Worm (Caenorhabditis elegans) whole organism, L3 larva: Measurements from ENCODE around the gene str-141.

Source experiments
- R02D3.7 ChIP-seq: fragments of 150-350 bp; optimal IDR thresholded peaks from 2 replicates; lab custom pipeline; 2014; ENCODE audit warnings: missing biosample characterization, missing genetic modification characterization
- ZK546.5 ChIP-seq: sonication (generic microtip); optimal IDR thresholded peaks from 2 replicates; lab custom pipeline; 2017; ENCODE audit warnings: missing biosample characterization, missing genetic modification characterization
- ama-1 ChIP-seq: fragments of 150-350 bp; optimal IDR thresholded peaks from 2 replicates; lab custom pipeline; 2018
- ceh-16 ChIP-seq: sonication (generic microtip); optimal IDR thresholded peaks from 2 replicates; lab custom pipeline; 2017; ENCODE audit warnings: missing biosample characterization, missing genetic modification characterization
- ceh-28 ChIP-seq: fragments of 150-350 bp; optimal IDR thresholded peaks from 2 replicates; lab custom pipeline; 2014; ENCODE audit warnings: missing biosample characterization, missing genetic modification reagents, missing genetic modification characterization
- ceh-82 ChIP-seq: fragments of 150-350 bp; optimal IDR thresholded peaks from 2 replicates; lab custom pipeline; 2014; ENCODE audit warnings: missing biosample characterization, missing genetic modification characterization
- ceh-9 ChIP-seq: sonication (generic microtip); optimal IDR thresholded peaks from 2 replicates; lab custom pipeline; 2018; ENCODE audit warnings: missing biosample characterization, missing genetic modification characterization
- daf-12 ChIP-seq: fragments of 150-350 bp; optimal IDR thresholded peaks from 2 replicates; lab custom pipeline; 2014; ENCODE audit warnings: missing biosample characterization, missing genetic modification reagents, missing genetic modification characterization
- egl-27 ChIP-seq: sonication (generic microtip); optimal IDR thresholded peaks from 4 replicates; lab custom pipeline; 2017; ENCODE audit warnings: missing biosample characterization, missing genetic modification reagents, missing genetic modification characterization
- egl-5 ChIP-seq: fragments of 150-350 bp; optimal IDR thresholded peaks from 2 replicates; lab custom pipeline; 2017; ENCODE audit warnings: missing biosample characterization, missing genetic modification reagents, missing genetic modification characterization, inconsistent platforms
- elt-1 ChIP-seq: fragments of 150-350 bp; optimal IDR thresholded peaks from 2 replicates; lab custom pipeline; 2014; ENCODE audit warnings: missing biosample characterization, missing genetic modification characterization
- elt-2 ChIP-seq: sonication (generic microtip); optimal IDR thresholded peaks from 2 replicates; lab custom pipeline; 2016; ENCODE audit warnings: missing genetic modification reagents, mild to moderate bottlenecking, missing genetic modification characterization, missing compliant biosample characterization
- elt-3 ChIP-seq, 3 experiments: fragments of 150-350 bp in 1 of 3; sonication (generic microtip) in 2 of 3; optimal IDR thresholded peaks; 2 replicates in 2 of 3; 4 replicates in 1 of 3; lab custom pipeline; 2014 to 2017; ENCODE audit warnings: missing biosample characterization in 3 of 3, missing genetic modification characterization in 3 of 3
- eor-1 ChIP-seq, 2 experiments: fragments of 150-350 bp; optimal IDR thresholded peaks; 2 replicates each; lab custom pipeline; 2014 to 2018; ENCODE audit warnings: missing biosample characterization in 2 of 2, missing genetic modification characterization in 2 of 2
- fkh-2 ChIP-seq: fragments of 150-350 bp; optimal IDR thresholded peaks from 2 replicates; lab custom pipeline; 2014; ENCODE audit warnings: missing biosample characterization, missing genetic modification reagents, missing genetic modification characterization
- hmg-11 ChIP-seq: sonication (generic microtip); optimal IDR thresholded peaks from 2 replicates; lab custom pipeline; 2016; ENCODE audit warnings: missing genetic modification characterization, missing compliant biosample characterization
- jun-1 ChIP-seq: fragments of 150-350 bp; optimal IDR thresholded peaks from 2 replicates; lab custom pipeline; 2014; ENCODE audit warnings: missing biosample characterization, missing genetic modification reagents, missing genetic modification characterization
- lin-39 ChIP-seq: fragments of 150-350 bp; optimal IDR thresholded peaks from 2 replicates; lab custom pipeline; 2018; ENCODE audit warnings: missing biosample characterization, missing genetic modification reagents, missing genetic modification characterization
- lsy-12 ChIP-seq: sonication (generic microtip); optimal IDR thresholded peaks from 2 replicates; lab custom pipeline; 2016; ENCODE audit warnings: mild to moderate bottlenecking, missing genetic modification characterization, missing compliant biosample characterization
- mdl-1 ChIP-seq: fragments of 150-350 bp; optimal IDR thresholded peaks from 2 replicates; lab custom pipeline; 2014; ENCODE audit warnings: missing biosample characterization, missing genetic modification characterization
- mml-1 ChIP-seq: fragments of 150-350 bp; sonication (generic microtip); optimal IDR thresholded peaks from 3 replicates; lab custom pipeline; 2014; ENCODE audit warnings: missing biosample characterization, missing genetic modification characterization
- nhr-11 ChIP-seq: fragments of 150-350 bp; optimal IDR thresholded peaks from 2 replicates; lab custom pipeline; 2014; ENCODE audit warnings: missing biosample characterization, missing genetic modification characterization
- nhr-12 ChIP-seq: fragments of 150-350 bp; optimal IDR thresholded peaks from 2 replicates; lab custom pipeline; 2014; ENCODE audit warnings: missing biosample characterization, missing genetic modification characterization
- nhr-23 ChIP-seq: fragments of 150-350 bp; optimal IDR thresholded peaks from 2 replicates; lab custom pipeline; 2014; ENCODE audit warnings: missing biosample characterization, missing genetic modification reagents, missing genetic modification characterization
- nhr-25 ChIP-seq: sonication (generic microtip); optimal IDR thresholded peaks from 2 replicates; lab custom pipeline; 2017; ENCODE audit warnings: missing biosample characterization, missing genetic modification characterization
- nhr-28 ChIP-seq: fragments of 150-350 bp; optimal IDR thresholded peaks from 2 replicates; lab custom pipeline; 2014; ENCODE audit warnings: missing biosample characterization, missing genetic modification characterization
- nhr-67 ChIP-seq: fragments of 150-350 bp; optimal IDR thresholded peaks from 2 replicates; lab custom pipeline; 2014; ENCODE audit warnings: missing biosample characterization, missing genetic modification characterization
- nhr-77 ChIP-seq: fragments of 150-350 bp; optimal IDR thresholded peaks from 2 replicates; lab custom pipeline; 2014; ENCODE audit warnings: missing biosample characterization, missing genetic modification characterization
- pqm-1 ChIP-seq: fragments of 150-350 bp; optimal IDR thresholded peaks from 2 replicates; lab custom pipeline; 2017; ENCODE audit warnings: missing biosample characterization, missing genetic modification characterization, inconsistent platforms
- sea-2 ChIP-seq: fragments of 150-350 bp; sonication (generic microtip); optimal IDR thresholded peaks from 4 replicates; lab custom pipeline; 2014; ENCODE audit warnings: missing biosample characterization, missing genetic modification reagents, missing genetic modification characterization
- skn-1 ChIP-seq: fragments of 150-350 bp; optimal IDR thresholded peaks from 2 replicates; lab custom pipeline; 2014; ENCODE audit warnings: missing biosample characterization, missing genetic modification characterization
- tbx-2 ChIP-seq: sonication (generic microtip); optimal IDR thresholded peaks from 2 replicates; lab custom pipeline; 2016; ENCODE audit warnings: mild to moderate bottlenecking, missing genetic modification characterization, missing compliant biosample characterization
- unc-39 ChIP-seq: sonication (generic microtip); optimal IDR thresholded peaks from 4 replicates; lab custom pipeline; 2017; ENCODE audit warnings: missing biosample characterization, missing genetic modification characterization
- zag-1 ChIP-seq: fragments of 150-350 bp; optimal IDR thresholded peaks from 2 replicates; lab custom pipeline; 2014; ENCODE audit warnings: missing biosample characterization, missing genetic modification characterization
- ztf-4 ChIP-seq: fragments of 150-350 bp; optimal IDR thresholded peaks from 2 replicates; lab custom pipeline; 2014; ENCODE audit warnings: missing biosample characterization, missing genetic modification characterization

Gene str-141

DNA sequence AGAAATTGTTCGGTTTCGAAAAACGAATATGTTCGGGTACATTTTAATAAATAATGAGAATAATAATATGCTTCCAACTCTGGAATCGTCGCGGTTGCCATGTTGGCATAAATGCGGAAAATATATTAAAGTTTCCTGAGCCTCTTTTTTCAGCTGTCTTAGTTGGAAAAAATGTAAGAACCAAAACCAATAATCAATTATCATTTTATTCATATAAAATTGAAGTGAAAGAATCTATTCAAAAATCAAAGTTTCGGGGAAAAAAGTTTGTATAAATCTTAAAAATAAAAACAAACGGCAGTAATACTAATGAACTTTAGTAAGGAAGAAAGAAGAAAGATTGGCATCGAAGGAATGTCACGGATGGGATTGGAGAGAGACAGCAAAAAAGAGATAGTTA, 18.7 kb downstream of the str-141 start, which contains the start of gene srh-45:
srh-45 (minus strand) TSS at position 101 of the 400 bp plus-strand sequence.
- no peak for TF ChIP-seq tbx-2
- TF ChIP-seq nhr-77 (tag; lab: Kevin White, UChicago) = no peak
- TF ChIP-seq daf-12 (tag; lab: Kevin White, UChicago) = no peak
- TF ChIP-seq, all 47 proteins: peak for 0

DNA sequence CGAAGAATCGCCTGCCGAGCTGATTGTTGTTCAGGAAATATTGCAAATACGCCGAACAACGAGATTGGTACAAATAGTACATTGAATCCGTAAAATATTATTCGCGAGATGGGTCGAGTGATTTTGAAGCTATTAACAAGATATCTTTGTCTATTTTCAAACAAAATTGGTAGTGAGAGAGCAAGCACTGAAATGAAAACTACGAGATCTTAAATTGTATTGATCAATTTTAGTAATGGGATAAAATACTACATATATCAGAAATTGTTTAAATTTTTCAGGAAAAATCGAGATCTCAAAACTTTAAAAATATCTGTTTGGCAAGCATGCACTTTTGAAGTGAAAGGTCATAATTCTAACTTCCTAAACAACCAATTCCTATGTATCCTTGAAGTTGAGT, 19.4 kb downstream of the str-141 start:
- TF ChIP-seq unc-39 (tag; lab: Kevin White, UChicago) (no peak), nhr-67 (tag; lab: Kevin White, UChicago) (no peak), sea-2 (no peak), fkh-2 (tag; lab: Kevin White, UChicago) (no peak), daf-12 (tag; lab: Kevin White, UChicago) (no peak), R02D3.7 (no peak), lin-39 (no peak), ceh-9 (no peak)
- TF ChIP-seq, all 47 proteins: peak for 0

ce11 chrV:11302698-11303097, 20.9 kb downstream of the str-141 start, which contains the start of gene srh-46:
Gene srh-46 (minus strand): TSS chrV:11302886.
- TF ChIP-seq egl-27 (tag; lab: Kevin White, UChicago) = no peak
- TF ChIP-seq ceh-82 (tag; lab: Kevin White, UChicago) = no peak
- TF ChIP-seq ztf-4 (tag; lab: Kevin White, UChicago) = no peak

DNA sequence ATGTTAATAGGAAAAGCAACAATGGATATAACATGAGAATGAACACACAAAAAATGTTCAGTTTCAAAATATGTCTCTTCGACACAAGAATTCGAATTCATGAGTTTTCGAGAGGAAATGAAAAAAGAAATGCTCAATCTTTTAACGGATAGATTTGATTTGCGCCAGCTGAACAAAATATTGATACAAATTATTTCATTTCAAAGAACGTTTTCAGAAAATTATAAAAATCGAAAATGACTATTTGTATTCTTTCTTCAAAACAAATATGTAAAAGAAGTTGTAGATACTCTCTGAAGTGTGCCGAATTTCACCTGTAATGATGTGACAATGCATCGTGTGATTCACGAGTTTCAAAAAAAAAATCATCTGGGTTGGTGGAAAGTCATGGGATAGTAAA, 23.1 kb downstream of the str-141 start, which contains the start of gene srh-47:
srh-47 (minus strand) TSS at position 101 of the 400 bp plus-strand sequence.
- TF ChIP-seq ceh-28 = no peak

- TF ChIP-seq nhr-77 (tag; lab: Kevin White, UChicago) (no peak), nhr-28 (tag; lab: Kevin White, UChicago) (no peak), nhr-12 (no peak), nhr-11 (tag; lab: Kevin White, UChicago) (no peak), lin-39 (no peak), mml-1 (tag; lab: Kevin White, UChicago) (no peak), nhr-25 (tag; lab: Kevin White, UChicago) (no peak), sea-2 (no peak), elt-2 (tag; lab: Kevin White, UChicago) (no peak)
These were observed 24.2 kb downstream of the str-141 start for ce11 chrV:11299406-11299805.

ce11 chrV:11298632-11299031, 25.0 kb downstream of the str-141 start, which contains the start of gene T03F7.5:
Gene T03F7.5 (minus strand): TSS chrV:11298732.
- TF ChIP-seq nhr-28 (tag; lab: Kevin White, UChicago) = no peak
- no peak for TF ChIP-seq eor-1 (tag; optimal IDR thresholded peaks at IDR 0.05; lab: Kevin White, UChicago)
- TF ChIP-seq ZK546.5 (tag; lab: Kevin White, UChicago) = no peak
- no peak for TF ChIP-seq mdl-1 (tag; lab: Kevin White, UChicago)
- no peak for TF ChIP-seq pqm-1 (tag; lab: Kevin White, UChicago)
- no peak for TF ChIP-seq skn-1 (tag; lab: Kevin White, UChicago)
- TF ChIP-seq nhr-23 = no peak
- TF ChIP-seq zag-1 (tag; lab: Kevin White, UChicago) = no peak
- TF ChIP-seq, all 47 proteins: peak for 0

DNA sequence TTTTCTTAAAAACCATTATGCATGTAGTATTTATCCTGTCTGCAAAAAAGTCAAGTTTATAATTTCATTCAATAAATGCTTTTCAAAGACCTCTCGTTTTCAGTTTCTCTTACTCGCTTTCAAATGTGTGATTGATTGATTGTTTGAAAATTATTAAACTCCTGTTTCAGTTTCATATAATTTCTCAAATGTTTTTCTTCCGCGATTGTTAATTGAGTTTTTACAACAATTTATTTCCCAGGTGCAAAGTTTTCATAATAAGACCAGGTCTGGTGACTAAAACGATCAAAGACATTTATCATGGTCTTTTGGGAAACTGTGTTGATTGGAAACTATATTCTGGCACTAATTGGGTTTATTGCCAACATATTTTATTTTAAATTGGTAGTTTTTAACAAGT, 29.2 kb downstream of the str-141 start, which contains the start of gene T03F7.6:
T03F7.6 (plus strand) TSS at position 301 of the 400 bp plus-strand sequence.
- TF ChIP-seq hmg-11 = no peak

DNA sequence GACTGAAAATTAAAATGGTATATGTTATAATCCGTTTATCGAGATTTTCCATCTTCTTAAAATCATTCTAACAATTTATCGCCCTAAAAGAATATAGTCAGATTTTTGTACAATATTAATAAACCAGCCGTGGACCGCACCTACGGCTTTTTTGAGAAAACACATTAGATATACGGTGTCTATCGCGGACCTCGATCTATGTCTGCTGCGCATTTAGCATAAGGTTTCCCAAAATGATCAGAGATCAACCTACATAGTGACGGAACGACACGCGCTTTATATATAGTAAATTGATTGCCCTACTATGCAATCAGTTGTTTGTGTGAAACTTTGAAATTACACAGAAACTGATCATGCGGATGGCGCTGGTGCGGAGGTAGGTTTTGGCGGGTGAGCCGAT, 30.9 kb downstream of the str-141 start:
- TF ChIP-seq zag-1 (tag; lab: Kevin White, UChicago) = no peak
- no peak for TF ChIP-seq elt-1 (tag; lab: Kevin White, UChicago)
- no peak for TF ChIP-seq elt-3 (tag; optimal IDR thresholded peaks at IDR 0.05; lab: Kevin White, UChicago)
- no peak for TF ChIP-seq ZK546.5 (tag; lab: Kevin White, UChicago)
- no peak for TF ChIP-seq pqm-1 (tag; lab: Kevin White, UChicago)
- no peak for TF ChIP-seq egl-27 (tag; lab: Kevin White, UChicago)
- TF ChIP-seq nhr-25 (tag; lab: Kevin White, UChicago) = no peak
- TF ChIP-seq egl-5 (tag; lab: Kevin White, UChicago) = no peak
- no peak for TF ChIP-seq ama-1
- TF ChIP-seq ceh-16 (tag; lab: Kevin White, UChicago) = no peak
- TF ChIP-seq sea-2 = no peak
- no peak for TF ChIP-seq jun-1 (tag; lab: Kevin White, UChicago)
- no peak for TF ChIP-seq ceh-9
- TF ChIP-seq lsy-12 (tag; lab: Kevin White, UChicago) = no peak
- no peak for TF ChIP-seq mdl-1 (tag; lab: Kevin White, UChicago)
- no peak for TF ChIP-seq unc-39 (tag; lab: Kevin White, UChicago)
